Fruit fly (Drosophila melanogaster): Measurements from ENCODE around the gene CG9040.

Gene CG9040

dm6 chr3L:13957212-13957668 lies 30.4 kb upstream of the CG9040 start (continued):
- TF ChIP-seq CG10979 (tag; optimal IDR thresholded peaks at IDR 0.05) (peak; percentile 87), Asciz (GFP tag; optimal IDR thresholded peaks at IDR 0.05) (peak; percentile 80), CG2199 (GFP tag; IDR thresholded peaks at IDR 0.05) (no peak), Antp (GFP tag; optimal IDR thresholded peaks at IDR 0.05) (peak; percentile 21), pum (GFP tag; optimal IDR thresholded peaks at IDR 0.05) (no peak), Camta (GFP tag; optimal IDR thresholded peaks at IDR 0.05) (peak; percentile 49), CG14050 (GFP tag; IDR thresholded peaks at IDR 0.05) (no peak; the same call in 2 of the 3 replicates), Chrac-16 (GFP tag; optimal IDR thresholded peaks at IDR 0.05) (peak; percentile 62), Rfx (GFP tag; IDR thresholded peaks at IDR 0.05) (no peak), Sox102F (GFP tag; optimal IDR thresholded peaks at IDR 0.05) (peak; percentile 90), Hr51 (GFP tag; optimal IDR thresholded peaks at IDR 0.05) (peak in 1 of 2 experiments; percentile 86), CG5180 (GFP tag; optimal IDR thresholded peaks at IDR 0.05) (peak; percentile 53), lab (GFP tag; optimal IDR thresholded peaks at IDR 0.05) (peak; percentile 50), nau (GFP tag; optimal IDR thresholded peaks at IDR 0.05) (peak; percentile 19), Doc3 (GFP tag; IDR thresholded peaks at IDR 0.05; ENCODE audit: partially characterized antibody) (no peak), CG18262 (tag; optimal IDR thresholded peaks at IDR 0.05) (peak; percentile 89), hb (GFP tag; IDR thresholded peaks at IDR 0.05; ENCODE audit: partially characterized antibody) (no peak), grau (tag; optimal IDR thresholded peaks at IDR 0.05) (peak; percentile 66), ATbp (GFP tag; optimal IDR thresholded peaks at IDR 0.05) (peak; percentile 63), CG4730 (GFP tag; IDR thresholded peaks at IDR 0.05) (0 out of 2 replicates have a peak, but pooled peaks have one; percentile 25), BEAF-32 (GFP tag; optimal IDR thresholded peaks at IDR 0.05) (no peak), lilli (GFP tag; optimal IDR thresholded peaks at IDR 0.05) (peak; percentile 4), HLH54F (GFP tag; optimal IDR thresholded peaks at IDR 0.05) (no peak), CG5245 (GFP tag; optimal IDR thresholded peaks at IDR 0.05) (peak; percentile 51), shn (GFP tag; optimal IDR thresholded peaks at IDR 0.05) (no peak), tin (GFP tag; optimal IDR thresholded peaks at IDR 0.05) (peak; percentile 63), CG6175 (GFP tag; IDR thresholded peaks at IDR 0.05) (no peak), Adf1 (GFP tag; IDR thresholded peaks at IDR 0.05) (no peak), sqz (GFP tag; optimal IDR thresholded peaks at IDR 0.05) (peak; percentile 48), CG1792 (GFP tag; optimal IDR thresholded peaks at IDR 0.05) (no peak), CG9817 (tag; optimal IDR thresholded peaks at IDR 0.05) (peak; percentile 29), CG12236 (GFP tag; optimal IDR thresholded peaks at IDR 0.05) (no peak), cwo (GFP tag; optimal IDR thresholded peaks at IDR 0.05) (peak; percentile 54), CG17829 (tag; optimal IDR thresholded peaks at IDR 0.05) (peak; percentile 76), Trl (optimal IDR thresholded peaks at IDR 0.05) (no peak), Trl (GFP tag; optimal IDR thresholded peaks at IDR 0.05) (no peak), peb (GFP tag; IDR thresholded peaks at IDR 0.05) (no peak), sc (optimal IDR thresholded peaks at IDR 0.05) (no peak), sc (GFP tag; optimal IDR thresholded peaks at IDR 0.05) (peak; percentile 73), CG8290 (GFP tag; optimal IDR thresholded peaks at IDR 0.05) (peak; percentile 42), CG8290 (tag; optimal IDR thresholded peaks at IDR 0.05) (no peak), NC2α (GFP tag; optimal IDR thresholded peaks at IDR 0.05) (peak; percentile 18), sim (GFP tag; IDR thresholded peaks at IDR 0.05) (no peak), CG9727 (GFP tag; optimal IDR thresholded peaks at IDR 0.05) (peak; percentile 89), Taf1 (GFP tag; IDR thresholded peaks at IDR 0.05) (no peak), aop (GFP tag; IDR thresholded peaks at IDR 0.05) (no peak), bcd (GFP tag; optimal IDR thresholded peaks at IDR 0.05) (peak; percentile 70), Oaz (GFP tag; IDR thresholded peaks at IDR 0.05) (no peak), CG3281 (GFP tag; optimal IDR thresholded peaks at IDR 0.05) (peak; percentile 55), CG7357 (GFP tag; IDR thresholded peaks at IDR 0.05) (no peak), CG11093 (GFP tag; IDR thresholded peaks at IDR 0.05) (no peak), gce (GFP tag; IDR thresholded peaks at IDR 0.05) (no peak)
